Worm (Caenorhabditis elegans): ENCODE measurements around the gene ints-13.

The ints-13 gene

ce11 chrIV:192046-192445 lies 45.2 kb downstream of the ints-13 start, which contains the start of gene Y38C1AA.12 (continued):
- TF ChIP-seq elt-2 (tag; optimal IDR thresholded peaks at IDR 0.05): peak; percentile 73
- no peak for TF ChIP-seq aly-2 (tag; optimal IDR thresholded peaks at IDR 0.05)
- no peak for TF ChIP-seq ama-1 (optimal IDR thresholded peaks at IDR 0.05)
- no peak for TF ChIP-seq nhr-76 (tag; optimal IDR thresholded peaks at IDR 0.05)
- peak; percentile 89 for TF ChIP-seq swsn-7 (tag; optimal IDR thresholded peaks at IDR 0.05)
- no peak for TF ChIP-seq hlh-17 (GFP tag; optimal IDR thresholded peaks at IDR 0.05; ENCODE audit: borderline replicate concordance)
- no peak for TF ChIP-seq ets-5 (GFP tag; IDR thresholded peaks at IDR 0.05)
- TF ChIP-seq ztf-11 (tag; optimal IDR thresholded peaks at IDR 0.05): peak in 1 of 2 experiments; percentile 97
- no peak for TF ChIP-seq tlp-1 (tag; optimal IDR thresholded peaks at IDR 0.05)
- no peak for TF ChIP-seq sptf-1 (tag; optimal IDR thresholded peaks at IDR 0.05)
- peak; percentile 91 for TF ChIP-seq snu-23 (GFP tag; optimal IDR thresholded peaks at IDR 0.05)
- TF ChIP-seq F16B12.6 (tag; optimal IDR thresholded peaks at IDR 0.05): peak; percentile 46
- peak; percentile 81 for TF ChIP-seq unc-86 (tag; optimal IDR thresholded peaks at IDR 0.05)
- no peak for TF ChIP-seq nhr-84 (tag; optimal IDR thresholded peaks at IDR 0.05)
- peak; percentile 9 for TF ChIP-seq sup-37 (GFP tag; optimal IDR thresholded peaks at IDR 0.05)
- TF ChIP-seq nhr-47 (tag; optimal IDR thresholded peaks at IDR 0.05): peak; percentile 94
- no peak for TF ChIP-seq C34B4.2 (tag; optimal IDR thresholded peaks at IDR 0.05)
- TF ChIP-seq lsy-2 (tag; optimal IDR thresholded peaks at IDR 0.05): peak; percentile 84 to 88
- TF ChIP-seq nhr-85 (tag): peak; percentile 96
- peak; percentile 80 for TF ChIP-seq lin-15B (tag; optimal IDR thresholded peaks at IDR 0.05)
- TF ChIP-seq fkh-10 (GFP tag; optimal IDR thresholded peaks at IDR 0.05): peak; percentile 44
- no peak for TF ChIP-seq alr-1 (tag; optimal IDR thresholded peaks at IDR 0.05; ENCODE audit: borderline replicate concordance)
- TF ChIP-seq lin-35 (GFP tag; optimal IDR thresholded peaks at IDR 0.05): peak; percentile 83 to 85
- TF ChIP-seq pqm-1 (tag; optimal IDR thresholded peaks at IDR 0.05): no peak
- TF ChIP-seq nhr-71 (tag; optimal IDR thresholded peaks at IDR 0.05): peak; percentile 94
- TF ChIP-seq nhr-28 (tag; optimal IDR thresholded peaks at IDR 0.05): no peak
- peak; percentile 95 for TF ChIP-seq ceh-90 (tag; optimal IDR thresholded peaks at IDR 0.05)
- peak; percentile 92 for TF ChIP-seq pax-3 (tag; optimal IDR thresholded peaks at IDR 0.05)
- TF ChIP-seq C04F5.9 (tag; optimal IDR thresholded peaks at IDR 0.05): peak; percentile 91
- TF ChIP-seq elt-3 (tag; optimal IDR thresholded peaks at IDR 0.05): peak in 2 of 6 experiments; percentile 14 to 32
- TF ChIP-seq C16A3.4 (tag; optimal IDR thresholded peaks at IDR 0.05): peak; percentile 80
- TF ChIP-seq aha-1 (tag; optimal IDR thresholded peaks at IDR 0.05): no peak

- no peak for TF ChIP-seq lin-13 (GFP tag; optimal IDR thresholded peaks at IDR 0.05)
These were observed 48.2 kb downstream of the ints-13 start for ce11 chrIV:189087-189486.

DNA sequence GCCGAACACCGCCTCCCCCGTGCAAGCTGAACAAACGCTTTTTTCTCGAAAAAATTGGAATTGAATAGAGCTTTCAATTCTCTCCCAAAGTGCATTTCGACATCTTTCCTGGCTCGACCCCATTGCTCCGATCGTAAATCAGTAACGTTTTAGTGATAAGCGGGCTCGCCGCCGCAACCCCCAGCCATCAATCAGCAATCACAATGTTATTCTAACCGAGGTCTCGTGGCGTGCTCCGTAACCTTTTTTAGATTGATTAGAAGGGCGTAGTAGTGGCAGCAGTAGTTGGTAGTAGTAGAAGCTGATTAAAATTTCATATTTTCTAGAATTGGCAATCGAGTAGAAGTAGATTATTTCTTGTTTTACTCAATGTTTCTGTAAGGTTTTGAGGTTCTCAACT lies 49.9 kb downstream of the ints-13 start:
- TF ChIP-seq elt-2 (tag; optimal IDR thresholded peaks at IDR 0.05) (peak; percentile 5), isw-1 (GFP tag; IDR thresholded peaks at IDR 0.05) (no peak), sptf-1 (tag; optimal IDR thresholded peaks at IDR 0.05) (no peak), lsy-2 (tag; optimal IDR thresholded peaks at IDR 0.05) (no peak)

- TF ChIP-seq nhr-71 (tag; optimal IDR thresholded peaks at IDR 0.05) (peak; percentile 46), lin-14 (GFP tag; optimal IDR thresholded peaks at IDR 0.05) (peak; percentile 49), fkh-8 (tag; optimal IDR thresholded peaks at IDR 0.05) (peak; percentile 72), lsy-2 (tag; optimal IDR thresholded peaks at IDR 0.05) (peak in 1 of 2 experiments; percentile 14), ceh-82 (tag; optimal IDR thresholded peaks at IDR 0.05) (peak in 1 of 3 experiments; percentile 23), nhr-47 (tag; optimal IDR thresholded peaks at IDR 0.05) (peak; percentile 2), mep-1 (tag; optimal IDR thresholded peaks at IDR 0.05) (peak; percentile 38), jun-1 (tag; optimal IDR thresholded peaks at IDR 0.05) (no peak), snpc-4 (tag; optimal IDR thresholded peaks at IDR 0.05) (no peak)
These were observed 51.1 kb downstream of the ints-13 start for ce11 chrIV:186110-186509.
